Fruit fly (Drosophila melanogaster) whole organism, embryonic: ENCODE measurements around the gene QIL1.

Source experiments
- B-H1 ChIP-seq: fragments of 200-800 bp; sonication (Bioruptor generic); IDR thresholded peaks from 3 replicates; pipeline ENCODE4 v1.3.6; 2022; ENCODE audit warnings: missing biosample characterization, missing genetic modification characterization
- Bteb2 ChIP-seq: fragments of 200-800 bp; sonication (Bioruptor generic); optimal IDR thresholded peaks from 2 replicates; lab custom pipeline; 2016; ENCODE audit warnings: missing biosample characterization, missing genetic modification characterization
- CG11504 ChIP-seq: fragments of 200-800 bp; sonication (Bioruptor generic); optimal IDR thresholded peaks from 3 replicates; lab custom pipeline; 2019; ENCODE audit warnings: missing biosample characterization, mild to moderate bottlenecking, missing genetic modification characterization, moderate library complexity
- CG12744 ChIP-seq: fragments of 200-800 bp; sonication (Bioruptor generic); optimal IDR thresholded peaks from 2 replicates; lab custom pipeline; 2016; ENCODE audit warnings: missing biosample characterization, missing genetic modification characterization
- CG15514 ChIP-seq: fragments of 200-800 bp; sonication (Bioruptor generic); optimal IDR thresholded peaks from 3 replicates; lab custom pipeline; 2017; ENCODE audit warnings: missing biosample characterization, missing genetic modification characterization, mild to moderate bottlenecking, moderate library complexity, missing genetic modification reagents
- CG17359 ChIP-seq: fragments of 200-800 bp; sonication (Bioruptor generic); optimal IDR thresholded peaks from 3 replicates; lab custom pipeline; 2018; ENCODE audit warnings: missing biosample characterization, mild to moderate bottlenecking, missing genetic modification characterization, moderate library complexity
- CG18011 ChIP-seq: fragments of 200-800 bp; sonication (Bioruptor generic); optimal IDR thresholded peaks from 2 replicates; lab custom pipeline; 2017; ENCODE audit warnings: missing biosample characterization, missing genetic modification characterization, mild to moderate bottlenecking, moderate library complexity, missing genotype
- CG18764 ChIP-seq: fragments of 200-800 bp; sonication (Bioruptor generic); optimal IDR thresholded peaks from 3 replicates; lab custom pipeline; 2016; ENCODE audit warnings: missing biosample characterization, missing genetic modification characterization
- CG2120 ChIP-seq: fragments of 200-800 bp; sonication (Bioruptor generic); optimal IDR thresholded peaks from 3 replicates; lab custom pipeline; 2016; ENCODE audit warnings: missing biosample characterization, missing genetic modification characterization
- CG2678 ChIP-seq: fragments of 200-800 bp; sonication (Bioruptor generic); optimal IDR thresholded peaks from 3 replicates; lab custom pipeline; 2019; ENCODE audit warnings: missing biosample characterization, mild to moderate bottlenecking, missing genetic modification characterization, moderate library complexity
- CG3163 ChIP-seq: fragments of 200-800 bp; sonication (Bioruptor generic); optimal IDR thresholded peaks from 3 replicates; lab custom pipeline; 2016; ENCODE audit warnings: missing biosample characterization, missing genetic modification characterization
- CG3407 ChIP-seq: fragments of 200-800 bp; sonication (Bioruptor generic); optimal IDR thresholded peaks from 2 replicates; lab custom pipeline; 2018; ENCODE audit warnings: missing biosample characterization, mild to moderate bottlenecking, missing genetic modification characterization
- CG4404 ChIP-seq: fragments of 200-800 bp; sonication (Bioruptor generic); IDR thresholded peaks from 2 replicates; pipeline ENCODE4 v1.3.6; 2022; ENCODE audit warnings: missing biosample characterization, missing genetic modification characterization
- CG4617 ChIP-seq: fragments of 200-800 bp; sonication (Bioruptor generic); optimal IDR thresholded peaks from 3 replicates; lab custom pipeline; 2016; ENCODE audit warnings: missing biosample characterization, missing genetic modification characterization, borderline replicate concordance
- CG5245 ChIP-seq: fragments of 200-800 bp; sonication (Bioruptor generic); optimal IDR thresholded peaks from 3 replicates; lab custom pipeline; 2016; ENCODE audit warnings: missing biosample characterization, missing genetic modification characterization
- CG6854 ChIP-seq: fragments of 200-800 bp; sonication (Bioruptor generic); optimal IDR thresholded peaks from 3 replicates; lab custom pipeline; 2017; ENCODE audit warnings: missing biosample characterization, mild to moderate bottlenecking, missing genetic modification characterization
- CG8924 ChIP-seq: fragments of 200-800 bp; optimal IDR thresholded peaks from 3 replicates; lab custom pipeline; 2019; ENCODE audit warnings: missing biosample characterization, mild to moderate bottlenecking, missing genetic modification characterization, moderate library complexity
- CrebB ChIP-seq: fragments of 200-800 bp; sonication (Bioruptor generic); optimal IDR thresholded peaks from 3 replicates; lab custom pipeline; 2018; ENCODE audit warnings: missing biosample characterization, mild to moderate bottlenecking, missing genetic modification characterization
- D ChIP-seq, 2 experiments: fragments of 200-800 bp in 1 of 2; fragments of >200 bp in 1 of 2; sonication (Bioruptor generic) in 1 of 2; optimal IDR thresholded peaks; 2 replicates in 1 of 2; 3 replicates in 1 of 2; lab custom pipeline; 2017; ENCODE audit warnings: mild to moderate bottlenecking in 1 of 2, missing biosample characterization in 1 of 2, missing genetic modification characterization in 1 of 2, missing genetic modification reagents in 1 of 2
- Dref ChIP-seq: fragments of 200-800 bp; sonication (Bioruptor generic); IDR thresholded peaks from 2 replicates; pipeline ENCODE4 v1.3.6; 2022; ENCODE audit warnings: missing biosample characterization, missing genetic modification characterization
- Hand ChIP-seq: fragments of 200-800 bp; sonication (Bioruptor generic); optimal IDR thresholded peaks from 2 replicates; lab custom pipeline; 2017; ENCODE audit warnings: mild to moderate bottlenecking, missing biosample characterization, missing genetic modification reagents, missing genetic modification characterization
- Hsf ChIP-seq: fragments of 200-800 bp; sonication (Bioruptor generic); optimal IDR thresholded peaks from 3 replicates; lab custom pipeline; 2016; ENCODE audit warnings: missing biosample characterization, missing genetic modification characterization
- Lpt ChIP-seq: fragments of >200 bp; optimal IDR thresholded peaks from 2 replicates; lab custom pipeline; 2018; ENCODE audit warnings: missing biosample characterization, missing genetic modification characterization
- MESR4 ChIP-seq: fragments of 200-800 bp; sonication (Bioruptor generic); optimal IDR thresholded peaks from 2 replicates; lab custom pipeline; 2018; ENCODE audit warnings: missing biosample characterization, mild to moderate bottlenecking, missing genetic modification characterization, moderate library complexity
- Med ChIP-seq: fragments of 200-800 bp; sonication (Bioruptor generic); peaks from one replicate; lab custom pipeline; 2016; ENCODE audit warnings: missing biosample characterization, missing genetic modification characterization, mild to moderate bottlenecking, inconsistent platforms, moderate library complexity
- Mes4 ChIP-seq: fragments of 200-800 bp; sonication (Bioruptor generic); optimal IDR thresholded peaks from 2 replicates; lab custom pipeline; 2016; ENCODE audit warnings: missing biosample characterization, missing genetic modification characterization
- Mrtf ChIP-seq: fragments of 200-800 bp; sonication (Bioruptor generic); IDR thresholded peaks from 3 replicates; pipeline ENCODE4 v1.3.6; 2022; ENCODE audit warnings: missing biosample characterization, missing genetic modification characterization
- NC2β ChIP-seq: fragments of 200-800 bp; sonication (Bioruptor generic); optimal IDR thresholded peaks from 2 replicates; lab custom pipeline; 2016; ENCODE audit warnings: missing biosample characterization, missing genetic modification characterization
- Six4 ChIP-seq: fragments of 200-800 bp; sonication (Bioruptor generic); optimal IDR thresholded peaks from 2 replicates; lab custom pipeline; 2016; ENCODE audit warnings: missing biosample characterization, missing genetic modification characterization
- bcd ChIP-seq: fragments of 200-800 bp; sonication (Bioruptor generic); optimal IDR thresholded peaks from 2 replicates; lab custom pipeline; 2017; ENCODE audit warnings: missing biosample characterization, mild to moderate bottlenecking, missing genetic modification characterization
- chn ChIP-seq: fragments of 200-800 bp; sonication (Bioruptor generic); optimal IDR thresholded peaks from 2 replicates; lab custom pipeline; 2016; ENCODE audit warnings: missing biosample characterization, missing genetic modification characterization
- crp ChIP-seq, 2 experiments: fragments of 200-800 bp; sonication (Bioruptor generic); optimal IDR thresholded peaks; 2 replicates in 1 of 2; 3 replicates in 1 of 2; lab custom pipeline; 2017; ENCODE audit warnings: missing biosample characterization in 2 of 2, missing genetic modification characterization in 2 of 2, mild to moderate bottlenecking in 1 of 2, moderate library complexity in 1 of 2
- dmrt99B ChIP-seq: fragments of 200-800 bp; sonication (Bioruptor generic); optimal IDR thresholded peaks from 2 replicates; lab custom pipeline; 2018; ENCODE audit warnings: missing biosample characterization, mild to moderate bottlenecking, missing genetic modification characterization, moderate library complexity
- dpn ChIP-seq, 2 experiments: fragments of 200-800 bp; sonication (Bioruptor generic); optimal IDR thresholded peaks; 3 replicates each; lab custom pipeline; 2016; ENCODE audit warnings: missing biosample characterization in 2 of 2, missing genetic modification characterization in 2 of 2
- dysf ChIP-seq: fragments of 200-800 bp; sonication (Bioruptor generic); IDR thresholded peaks from 3 replicates; pipeline ENCODE4 v1.3.6; 2022; ENCODE audit warnings: missing biosample characterization, missing genetic modification characterization
- eyg ChIP-seq: fragments of 200-800 bp; sonication (Bioruptor generic); optimal IDR thresholded peaks from 3 replicates; lab custom pipeline; 2016; ENCODE audit warnings: missing biosample characterization, missing genetic modification characterization
- grau ChIP-seq: fragments of 200-800 bp; optimal IDR thresholded peaks from 3 replicates; lab custom pipeline; 2019; ENCODE audit warnings: missing biosample characterization, mild to moderate bottlenecking, missing genetic modification characterization, moderate library complexity
- nom ChIP-seq: fragments of 200-800 bp; sonication (Bioruptor generic); optimal IDR thresholded peaks from 2 replicates; lab custom pipeline; 2017; ENCODE audit warnings: missing biosample characterization, missing genetic modification characterization, mild to moderate bottlenecking, moderate library complexity, missing genetic modification reagents
- odd ChIP-seq: fragments of 200-800 bp; sonication (Bioruptor generic); optimal IDR thresholded peaks from 2 replicates; lab custom pipeline; 2017; ENCODE audit warnings: missing biosample characterization, mild to moderate bottlenecking, missing genetic modification characterization
- pho ChIP-seq: fragments of 200-800 bp; sonication (Bioruptor generic); optimal IDR thresholded peaks from 2 replicates; lab custom pipeline; 2016; ENCODE audit warnings: missing biosample characterization, missing genetic modification characterization
- pzg ChIP-seq: fragments of 200-800 bp; sonication (Bioruptor generic); optimal IDR thresholded peaks from 3 replicates; lab custom pipeline; 2018; ENCODE audit warnings: missing biosample characterization, mild to moderate bottlenecking, missing genetic modification characterization, moderate library complexity
- scrt ChIP-seq: fragments of 200-800 bp; sonication (Bioruptor generic); optimal IDR thresholded peaks from 2 replicates; lab custom pipeline; 2018; ENCODE audit warnings: missing biosample characterization, mild to moderate bottlenecking, missing genetic modification characterization, moderate library complexity
- sd ChIP-seq: fragments of 200-800 bp; sonication (Bioruptor generic); optimal IDR thresholded peaks from 3 replicates; lab custom pipeline; 2018; ENCODE audit warnings: missing biosample characterization, mild to moderate bottlenecking, missing genetic modification characterization, moderate library complexity
- so ChIP-seq: fragments of 200-800 bp; sonication (Bioruptor generic); IDR thresholded peaks from 3 replicates; pipeline ENCODE4 v1.3.6; 2022; ENCODE audit warnings: missing biosample characterization, missing genetic modification characterization
- ssp ChIP-seq: fragments of 200-800 bp; sonication (Bioruptor generic); IDR thresholded peaks from 2 replicates; pipeline ENCODE4 v1.3.6; 2022; ENCODE audit warnings: missing biosample characterization, missing genetic modification characterization
- stwl ChIP-seq: fragments of 200-800 bp; sonication (Bioruptor generic); optimal IDR thresholded peaks from 3 replicates; lab custom pipeline; 2018; ENCODE audit warnings: missing biosample characterization, mild to moderate bottlenecking, missing genetic modification characterization, moderate library complexity
- sug ChIP-seq: fragments of 200-800 bp; optimal IDR thresholded peaks from 2 replicates; lab custom pipeline; 2019; ENCODE audit warnings: missing biosample characterization, mild to moderate bottlenecking, missing genetic modification characterization, moderate library complexity
- tin ChIP-seq: fragments of 200-800 bp; sonication (Bioruptor generic); optimal IDR thresholded peaks from 3 replicates; lab custom pipeline; 2016; ENCODE audit warnings: missing biosample characterization, missing genetic modification characterization
- vfl ChIP-seq: fragments of 200-800 bp; sonication (Bioruptor generic); optimal IDR thresholded peaks from 2 replicates; lab custom pipeline; 2016; ENCODE audit warnings: missing biosample characterization, missing genetic modification characterization
- zen ChIP-seq: fragments of 200-800 bp; sonication (Bioruptor generic); optimal IDR thresholded peaks from 3 replicates; lab custom pipeline; 2018; ENCODE audit warnings: missing biosample characterization, mild to moderate bottlenecking, missing genetic modification characterization, moderate library complexity
- zf30C ChIP-seq: fragments of 200-800 bp; sonication (Bioruptor generic); optimal IDR thresholded peaks from 3 replicates; lab custom pipeline; 2018; ENCODE audit warnings: missing biosample characterization, mild to moderate bottlenecking, missing genetic modification characterization

Gene QIL1

dm6 chr3L:17427013-17427412 lies 38.7 kb upstream of the QIL1 start, which contains the start of gene Polr3G (continued):
- TF ChIP-seq CG2120 (GFP tag; lab: Kevin White, UChicago) (peak; percentile 53), vfl (GFP tag; lab: Kevin White, UChicago) (no peak), tin (GFP tag; lab: Kevin White, UChicago) (peak; percentile 16), CrebB (tag; lab: Kevin White, UChicago) (peak; percentile 7), CG6854 (GFP tag; lab: Kevin White, UChicago) (no peak), Mes4 (GFP tag; lab: Kevin White, UChicago) (no peak), zf30C (no peak), zen (tag; lab: Kevin White, UChicago) (no peak), CG3407 (GFP tag; lab: Kevin White, UChicago) (no peak), dmrt99B (tag; lab: Kevin White, UChicago) (no peak), CG18764 (no peak), MESR4 (GFP tag; lab: Kevin White, UChicago) (peak; percentile 41), CG15514 (peak; percentile 39), CG5245 (GFP tag; lab: Kevin White, UChicago) (no peak), dysf (no peak), CG8924 (tag; lab: Kevin White, UChicago) (no peak), Mrtf (GFP tag; lab: Robert Waterston, UW) (no peak), CG12744 (GFP tag; lab: Kevin White, UChicago) (no peak), CG18011 (GFP tag; lab: Kevin White, UChicago) (no peak), Bteb2 (GFP tag; lab: Kevin White, UChicago) (no peak), odd (no peak), Hsf (GFP tag; lab: Kevin White, UChicago) (peak; percentile 40), stwl (tag; lab: Kevin White, UChicago) (peak; percentile 28), CG17359 (tag; lab: Kevin White, UChicago) (peak; percentile 4), sug (tag; lab: Kevin White, UChicago) (peak; percentile 26), bcd (GFP tag; lab: Kevin White, UChicago) (no peak), so (no peak), dpn (GFP tag; optimal IDR thresholded peaks at IDR 0.05; lab: Kevin White, UChicago) (peak in 1 of 2 experiments; percentile 15), CG11504 (peak; percentile 6), CG2678 (tag; lab: Kevin White, UChicago) (peak; percentile 25), sd (tag; lab: Kevin White, UChicago) (no peak), CG4404 (GFP tag; lab: Robert Waterston, UW) (no peak), NC2β (GFP tag; lab: Kevin White, UChicago) (no peak), grau (tag; lab: Kevin White, UChicago) (peak; percentile 33), nom (no peak), Six4 (GFP tag; lab: Kevin White, UChicago) (peak; percentile 8), chn (no peak), CG4617 (no peak), CG3163 (GFP tag; lab: Kevin White, UChicago) (no peak), Dref (GFP tag; lab: Robert Waterston, UW) (no peak), crp (GFP tag; optimal IDR thresholded peaks at IDR 0.05; lab: Kevin White, UChicago) (peak; percentile 59 to 93), Hand (GFP tag; lab: Kevin White, UChicago) (no peak), ssp (GFP tag; lab: Robert Waterston, UW) (no peak), D (optimal IDR thresholded peaks at IDR 0.05; lab: Kevin White, UChicago) (no peak), D (GFP tag; optimal IDR thresholded peaks at IDR 0.05; lab: Kevin White, UChicago) (no peak), Lpt (no peak), pzg (GFP tag; lab: Kevin White, UChicago) (peak; percentile 39), Med (GFP tag; lab: Kevin White, UChicago) (peak; percentile 80), eyg (GFP tag; lab: Kevin White, UChicago) (peak; percentile 7), pho (GFP tag; lab: Kevin White, UChicago) (no peak), B-H1 (GFP tag; lab: Robert Waterston, UW) (no peak), scrt (no peak)
